Worm (Caenorhabditis elegans) whole organism, young adult: ENCODE measurements around the gene srbc-25.

Experiments used
- B0019.2 ChIP-seq: fragments of 200-800 bp; sonication (Bioruptor generic); conservative IDR thresholded peaks from 2 replicates; pipeline ENCODE4 v1.3.6; 2022; ENCODE audit warnings: missing genetic modification reagents, missing genetic modification characterization, missing compliant biosample characterization
- B0261.1 ChIP-seq: sonication (generic microtip); optimal IDR thresholded peaks from 2 replicates; lab custom pipeline; 2016; ENCODE audit warnings: mild to moderate bottlenecking, missing genetic modification characterization, moderate library complexity, missing compliant biosample characterization
- C06A6.2 ChIP-seq: fragments of 200-800 bp; sonication (Bioruptor generic); conservative IDR thresholded peaks from 2 replicates; pipeline ENCODE4 v1.3.6; 2022; ENCODE audit warnings: missing genetic modification characterization, missing compliant biosample characterization
- F22D6.2 ChIP-seq: sonication (generic microtip); optimal IDR thresholded peaks from 2 replicates; lab custom pipeline; 2016; ENCODE audit warnings: mild to moderate bottlenecking, missing genetic modification characterization, missing compliant biosample characterization
- F52B5.7 ChIP-seq: sonication (generic microtip); optimal IDR thresholded peaks from 2 replicates; lab custom pipeline; 2016; ENCODE audit warnings: mild to moderate bottlenecking, missing genetic modification characterization, missing compliant biosample characterization
- T07F8.4 ChIP-seq: sonication (generic microtip); optimal IDR thresholded peaks from 2 replicates; lab custom pipeline; 2016; ENCODE audit warnings: mild to moderate bottlenecking, missing genetic modification characterization, moderate library complexity, missing compliant biosample characterization
- Y53G8AR.9 ChIP-seq: fragments of 200-800 bp; sonication (Bioruptor generic); conservative IDR thresholded peaks from 2 replicates; pipeline ENCODE4 v1.3.6; 2022; ENCODE audit warnings: missing genetic modification reagents, missing genetic modification characterization, missing compliant biosample characterization
- ZK185.1 ChIP-seq: sonication (generic microtip); optimal IDR thresholded peaks from 2 replicates; lab custom pipeline; 2016; ENCODE audit warnings: mild to moderate bottlenecking, missing genetic modification characterization, missing compliant biosample characterization; ENCODE audit not compliant: poor library complexity, severe bottlenecking
- ama-1 ChIP-seq, 3 experiments: fragments of 150-350 bp in 1 of 3; sonication (generic microtip) in 2 of 3; optimal IDR thresholded peaks; 2 replicates each; lab custom pipeline; 2014 to 2018; ENCODE audit warnings: missing biosample characterization in 2 of 3, missing genetic modification characterization in 2 of 3, missing genetic modification reagents in 2 of 3
- aptf-2 ChIP-seq: fragments of 200-800 bp; sonication (Bioruptor generic); conservative IDR thresholded peaks from 2 replicates; pipeline ENCODE4 v1.3.6; 2022; ENCODE audit warnings: missing genetic modification reagents, missing genetic modification characterization, missing compliant biosample characterization
- aptf-3 ChIP-seq: fragments of 200-800 bp; sonication (Bioruptor generic); IDR thresholded peaks from 2 replicates; pipeline ENCODE4 v1.3.6; 2022; ENCODE audit warnings: missing genetic modification characterization, missing compliant biosample characterization
- atf-7 ChIP-seq: sonication (generic microtip); optimal IDR thresholded peaks from 2 replicates; lab custom pipeline; 2017; ENCODE audit warnings: mild to moderate bottlenecking, missing genetic modification characterization, missing compliant biosample characterization
- attf-3 ChIP-seq: fragments of 200-800 bp; sonication (Bioruptor generic); conservative IDR thresholded peaks from 2 replicates; pipeline ENCODE4 v1.3.6; 2022; ENCODE audit warnings: missing genetic modification reagents, missing genetic modification characterization, missing compliant biosample characterization
- attf-5 ChIP-seq: fragments of 200-800 bp; sonication (Bioruptor generic); optimal IDR thresholded peaks from 2 replicates; lab custom pipeline; 2018; ENCODE audit warnings: mild to moderate bottlenecking, missing genetic modification characterization, missing compliant biosample characterization
- attf-6 ChIP-seq: fragments of 200-800 bp; sonication (Bioruptor generic); IDR thresholded peaks from 2 replicates; pipeline ENCODE4 v1.3.6; 2022; ENCODE audit warnings: missing genetic modification reagents, missing genetic modification characterization, missing compliant biosample characterization
- bed-1 ChIP-seq: fragments of 200-800 bp; sonication (Bioruptor generic); IDR thresholded peaks from 2 replicates; pipeline ENCODE4 v1.3.6; 2022; ENCODE audit warnings: missing genetic modification reagents, missing genetic modification characterization, missing compliant biosample characterization
- cebp-2 ChIP-seq: fragments of 200-800 bp; sonication (Bioruptor generic); IDR thresholded peaks from 2 replicates; pipeline ENCODE4 v1.3.6; 2022; ENCODE audit warnings: missing genetic modification characterization, missing compliant biosample characterization
- ceh-100 ChIP-seq: fragments of 200-800 bp; sonication (Bioruptor generic); IDR thresholded peaks from 2 replicates; pipeline ENCODE4 v1.3.6; 2022; ENCODE audit warnings: missing genetic modification reagents, missing genetic modification characterization, missing compliant biosample characterization
- ceh-58 ChIP-seq: fragments of 200-800 bp; sonication (Bioruptor generic); IDR thresholded peaks from 2 replicates; pipeline ENCODE4 v1.3.6; 2022; ENCODE audit warnings: missing genetic modification characterization, missing compliant biosample characterization
- dpff-1 ChIP-seq: sonication (generic microtip); optimal IDR thresholded peaks from 2 replicates; lab custom pipeline; 2017; ENCODE audit warnings: mild to moderate bottlenecking, missing genetic modification characterization, missing compliant biosample characterization
- egl-18 ChIP-seq: fragments of 200-800 bp; sonication (Bioruptor generic); IDR thresholded peaks from 2 replicates; pipeline ENCODE4 v1.3.6; 2022; ENCODE audit warnings: missing genetic modification reagents, missing genetic modification characterization, missing compliant biosample characterization
- egrh-3 ChIP-seq: fragments of 200-800 bp; sonication (Bioruptor generic); IDR thresholded peaks from 2 replicates; pipeline ENCODE4 v1.3.6; 2022; ENCODE audit warnings: missing genetic modification reagents, missing genetic modification characterization, missing compliant biosample characterization
- him-1 ChIP-seq: sonication (generic microtip); optimal IDR thresholded peaks from 2 replicates; lab custom pipeline; 2016; ENCODE audit warnings: missing genotype, missing genetic modification reagents, missing genetic modification characterization, missing compliant biosample characterization
- hlh-26 ChIP-seq: fragments of 200-800 bp; sonication (Bioruptor generic); conservative IDR thresholded peaks from 2 replicates; pipeline ENCODE4 v1.3.6; 2022; ENCODE audit warnings: missing genetic modification reagents, missing genetic modification characterization, missing compliant biosample characterization
- hmg-20 ChIP-seq: fragments of 200-800 bp; sonication (Bioruptor generic); IDR thresholded peaks from 2 replicates; pipeline ENCODE4 v1.3.6; 2022; ENCODE audit warnings: missing genetic modification reagents, missing genetic modification characterization, missing compliant biosample characterization
- hrde-1 ChIP-seq: sonication (generic microtip); optimal IDR thresholded peaks from 2 replicates; lab custom pipeline; 2016; ENCODE audit warnings: missing genetic modification characterization, mild to moderate bottlenecking, missing compliant biosample characterization, moderate library complexity, missing genotype, missing genetic modification reagents, borderline replicate concordance
- hsf-1 ChIP-seq: fragments of 200-800 bp; sonication (Bioruptor generic); IDR thresholded peaks from 2 replicates; pipeline ENCODE4 v1.3.6; 2022; ENCODE audit warnings: missing genetic modification reagents, missing genetic modification characterization, missing compliant biosample characterization
- lin-35 ChIP-seq, 3 experiments: fragments of 150-350 bp in 2 of 3; sonication (generic microtip) in 1 of 3; optimal IDR thresholded peaks; 2 replicates each; lab custom pipeline; 2014 to 2018; ENCODE audit warnings: missing biosample characterization in 3 of 3, missing genetic modification characterization in 3 of 3, missing genetic modification reagents in 3 of 3
- lsl-1 ChIP-seq: fragments of 200-800 bp; sonication (Bioruptor generic); optimal IDR thresholded peaks from 2 replicates; lab custom pipeline; 2018; ENCODE audit warnings: mild to moderate bottlenecking, missing genetic modification characterization, moderate library complexity, missing compliant biosample characterization
- madf-3 ChIP-seq: fragments of 200-800 bp; sonication (Bioruptor generic); IDR thresholded peaks from 2 replicates; pipeline ENCODE4 v1.3.6; 2022; ENCODE audit warnings: missing genetic modification reagents, missing genetic modification characterization, missing compliant biosample characterization
- mxl-1 ChIP-seq: sonication (generic microtip); optimal IDR thresholded peaks from 2 replicates; lab custom pipeline; 2016; ENCODE audit warnings: missing genetic modification characterization, missing compliant biosample characterization
- nfya-2 ChIP-seq: fragments of 200-800 bp; sonication (Bioruptor generic); IDR thresholded peaks from 2 replicates; pipeline ENCODE4 v1.3.6; 2022; ENCODE audit warnings: missing genetic modification reagents, missing genetic modification characterization, missing compliant biosample characterization
- nhr-120 ChIP-seq: fragments of 200-800 bp; sonication (Bioruptor generic); IDR thresholded peaks from 2 replicates; pipeline ENCODE4 v1.3.6; 2022; ENCODE audit warnings: missing genetic modification characterization, missing compliant biosample characterization
- nhr-80 ChIP-seq: sonication (generic microtip); optimal IDR thresholded peaks from 2 replicates; lab custom pipeline; 2016; ENCODE audit warnings: missing genetic modification characterization, missing compliant biosample characterization
- pbrm-1 ChIP-seq: fragments of 200-800 bp; sonication (Bioruptor generic); IDR thresholded peaks from 2 replicates; pipeline ENCODE4 v1.3.6; 2022; ENCODE audit warnings: missing genetic modification reagents, missing genetic modification characterization, missing compliant biosample characterization
- pha-4 ChIP-seq: fragments of 150-350 bp; sonication (generic microtip); optimal IDR thresholded peaks from 2 replicates; lab custom pipeline; 2014; ENCODE audit warnings: missing biosample characterization, missing genetic modification reagents, missing genetic modification characterization
- rec-8 ChIP-seq, 2 experiments: sonication (generic microtip); optimal IDR thresholded peaks; 2 replicates each; lab custom pipeline; 2016; ENCODE audit warnings: mild to moderate bottlenecking in 2 of 2, missing genetic modification characterization in 2 of 2, missing genetic modification reagents in 2 of 2, missing genotype in 2 of 2, missing biosample characterization in 1 of 2, missing compliant biosample characterization in 1 of 2, moderate library complexity in 1 of 2
- snpc-1.1 ChIP-seq: sonication (generic microtip); optimal IDR thresholded peaks from 2 replicates; lab custom pipeline; 2017; ENCODE audit warnings: missing genetic modification characterization, mild to moderate bottlenecking, missing compliant biosample characterization, antibody characterized with exemption, moderate library complexity, missing genotype, missing genetic modification reagents; ENCODE audit not compliant: insufficient read depth
- snpc-4 ChIP-seq, 5 experiments: fragments of 150-350 bp in 1 of 5; sonication (generic microtip) in 4 of 5; optimal IDR thresholded peaks; 2 replicates each; lab custom pipeline; 2014 to 2018; ENCODE audit warnings: missing genetic modification characterization in 5 of 5, missing biosample characterization in 3 of 5, antibody characterized with exemption in 2 of 5, mild to moderate bottlenecking in 2 of 5, missing compliant biosample characterization in 2 of 5, missing genotype in 2 of 5, moderate library complexity in 2 of 5, missing genetic modification reagents in 1 of 5
- unc-130 ChIP-seq: sonication (generic microtip); optimal IDR thresholded peaks from 2 replicates; lab custom pipeline; 2016; ENCODE audit warnings: missing genetic modification reagents, missing genetic modification characterization, missing compliant biosample characterization
- xnd-1 ChIP-seq: sonication (generic microtip); optimal IDR thresholded peaks from 2 replicates; lab custom pipeline; 2016; ENCODE audit warnings: missing genotype, missing genetic modification reagents, missing genetic modification characterization, missing compliant biosample characterization
- ztf-25 ChIP-seq: fragments of 200-800 bp; sonication (Bioruptor generic); IDR thresholded peaks from 2 replicates; pipeline ENCODE4 v1.3.6; 2022; ENCODE audit warnings: missing genetic modification reagents, missing genetic modification characterization, missing compliant biosample characterization
- ztf-26 ChIP-seq: sonication (generic microtip); optimal IDR thresholded peaks from 2 replicates; lab custom pipeline; 2017; ENCODE audit warnings: missing genetic modification characterization, missing compliant biosample characterization
- ztf-3 ChIP-seq: fragments of 200-800 bp; sonication (Bioruptor generic); optimal IDR thresholded peaks from 2 replicates; lab custom pipeline; 2018; ENCODE audit warnings: mild to moderate bottlenecking, missing genetic modification characterization, missing compliant biosample characterization

srbc-25 gene

DNA sequence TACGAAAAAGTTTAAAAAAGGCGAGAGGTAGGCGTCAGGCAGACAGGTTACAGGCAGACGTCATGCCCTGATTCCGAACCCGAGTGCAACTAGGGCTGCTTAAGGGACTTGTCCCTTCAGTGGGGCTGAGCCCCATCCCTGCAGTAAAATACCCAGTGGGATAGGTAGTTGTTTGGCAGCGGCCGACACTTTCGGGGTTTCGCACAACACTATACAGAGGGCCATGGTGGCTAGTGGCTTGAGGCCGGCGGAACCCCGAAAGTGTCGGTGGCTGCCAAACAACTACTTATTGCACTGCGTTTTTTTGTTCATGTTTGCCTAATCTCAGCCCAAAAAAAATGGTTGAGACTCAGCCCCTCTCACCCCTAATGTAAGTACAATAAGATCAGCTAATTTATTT, 41.8 kb downstream of the srbc-25 start:
- TF ChIP-seq lin-35 (GFP tag; optimal IDR thresholded peaks at IDR 0.05; lab: Kevin White, UChicago) (no peak), ceh-100 (no peak), lsl-1 (GFP tag; lab: Kevin White, UChicago) (no peak), attf-6 (0 out of 2 replicates have a peak, but pooled peaks have one; percentile 24), snpc-1.1 (tag; lab: Kevin White, UChicago) (peak; percentile 6), pha-4 (tag; lab: Kevin White, UChicago) (no peak), mxl-1 (tag; lab: Kevin White, UChicago) (no peak), rec-8 (tag; optimal IDR thresholded peaks at IDR 0.05; lab: Kevin White, UChicago) (no peak), nfya-2 (GFP tag; lab: Robert Waterston, UW) (no peak), ama-1 (optimal IDR thresholded peaks at IDR 0.05; lab: Kevin White, UChicago) (no peak), ama-1 (GFP tag; optimal IDR thresholded peaks at IDR 0.05; lab: Kevin White, UChicago) (no peak), aptf-2 (GFP tag; lab: Robert Waterston, UW) (no peak), B0261.1 (no peak), Y53G8AR.9 (GFP tag; lab: Robert Waterston, UW) (no peak), snpc-4 (GFP tag; optimal IDR thresholded peaks at IDR 0.05; lab: Kevin White, UChicago) (no peak), snpc-4 (tag; optimal IDR thresholded peaks at IDR 0.05; lab: Kevin White, UChicago) (peak in 2 of 4 experiments; percentile 69 to 77), hsf-1 (GFP tag; lab: Robert Waterston, UW) (no peak), ztf-26 (no peak), nhr-80 (tag; lab: Kevin White, UChicago) (no peak)
- TF ChIP-seq, all 124 proteins: peak for 3

ce11 chrV:17217690-17218089, 43.9 kb downstream of the srbc-25 start, which contains the start of gene srbc-62:
Gene srbc-62 (plus strand): TSS chrV:17217990.
- TF ChIP-seq hmg-20 (GFP tag; lab: Robert Waterston, UW) (no peak), nhr-120 (GFP tag; lab: Robert Waterston, UW) (no peak), attf-3 (no peak), atf-7 (tag; lab: Kevin White, UChicago) (no peak)
- TF ChIP-seq, all 124 proteins: peak for 0

DNA sequence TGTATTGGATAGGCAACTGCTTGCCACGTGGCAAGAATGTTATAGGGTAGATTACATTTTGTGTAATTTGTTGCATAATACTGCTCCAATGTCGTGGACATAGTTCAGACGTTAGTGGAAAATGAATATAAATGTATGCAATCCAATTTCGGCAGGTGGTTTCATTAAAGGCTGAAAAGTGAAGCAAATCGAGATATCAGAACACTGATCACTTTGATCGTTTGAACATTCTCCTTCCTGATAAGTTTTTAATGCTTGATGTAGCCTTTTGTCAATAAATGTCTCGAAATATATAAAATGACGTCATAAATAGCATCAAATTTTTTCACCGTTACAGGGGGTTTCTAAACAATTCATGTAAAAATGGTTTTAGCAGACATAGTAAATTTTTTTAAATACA, 46.5 kb downstream of the srbc-25 start, which contains the start of gene srh-109:
Gene srh-109 (minus strand): TSS at position 101 of the 400 bp plus-strand sequence.
- TF ChIP-seq unc-130 (GFP tag; lab: Kevin White, UChicago): no peak
- no peak for TF ChIP-seq egl-18 (GFP tag; lab: Robert Waterston, UW)
- no peak for TF ChIP-seq dpff-1 (tag; lab: Kevin White, UChicago)
- no peak for TF ChIP-seq cebp-2 (GFP tag; lab: Robert Waterston, UW)
- TF ChIP-seq nhr-80 (tag; lab: Kevin White, UChicago): no peak
- no peak for TF ChIP-seq ztf-3
- TF ChIP-seq bed-1 (GFP tag; lab: Robert Waterston, UW): no peak
- no peak for TF ChIP-seq ZK185.1
- no peak for TF ChIP-seq him-1
- no peak for TF ChIP-seq F22D6.2
- no peak for TF ChIP-seq madf-3 (GFP tag; lab: Robert Waterston, UW)
- no peak for TF ChIP-seq egrh-3
- no peak for TF ChIP-seq pbrm-1
- no peak for TF ChIP-seq hlh-26

DNA sequence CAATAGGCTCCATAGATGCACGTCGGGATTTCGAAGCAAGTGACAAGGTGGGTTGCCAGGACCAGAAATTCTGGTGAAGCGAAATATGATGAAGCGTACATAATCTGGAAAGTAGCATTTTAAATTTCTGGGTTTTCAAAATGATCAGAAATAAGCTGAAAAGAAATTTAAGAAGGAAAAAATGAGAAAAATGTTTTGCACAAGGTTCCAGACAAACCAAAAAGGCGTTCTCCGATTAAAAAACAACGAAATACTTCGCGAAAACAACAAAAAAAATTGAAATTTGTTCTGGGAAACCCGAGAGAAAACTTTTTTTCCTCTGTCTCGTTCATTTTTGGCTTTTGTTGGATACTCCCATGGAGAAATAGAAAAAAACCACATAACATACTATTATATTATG, 49.5 kb downstream of the srbc-25 start, which contains the start of gene srh-252:
Gene srh-252 (minus strand): TSS at position 101 of the 400 bp plus-strand sequence.
- TF ChIP-seq T07F8.4 (tag; lab: Kevin White, UChicago) (no peak), nfya-2 (GFP tag; lab: Robert Waterston, UW) (no peak), hrde-1 (tag; lab: Kevin White, UChicago) (no peak), C06A6.2 (GFP tag; lab: Robert Waterston, UW) (no peak), B0019.2 (no peak), xnd-1 (tag; lab: Kevin White, UChicago) (no peak), F52B5.7 (no peak), ztf-25 (GFP tag; lab: Robert Waterston, UW) (no peak), aptf-3 (no peak), lin-35 (GFP tag; optimal IDR thresholded peaks at IDR 0.05; lab: Kevin White, UChicago) (no peak), attf-6 (no peak), mxl-1 (tag; lab: Kevin White, UChicago) (no peak), ceh-58 (no peak), madf-3 (GFP tag; lab: Robert Waterston, UW) (no peak), attf-5 (GFP tag; lab: Kevin White, UChicago) (no peak)
